Worm (Caenorhabditis elegans): Measurements from ENCODE around the gene col-159.

- TF ChIP-seq nhr-76 (tag; optimal IDR thresholded peaks at IDR 0.05) (no peak), lsy-2 (tag; optimal IDR thresholded peaks at IDR 0.05) (no peak), unc-62 (GFP tag; optimal IDR thresholded peaks at IDR 0.05) (no peak), unc-39 (tag; optimal IDR thresholded peaks at IDR 0.05) (no peak), lin-13 (tag; optimal IDR thresholded peaks at IDR 0.05) (no peak), mep-1 (tag; optimal IDR thresholded peaks at IDR 0.05) (no peak), pha-4 (tag; optimal IDR thresholded peaks at IDR 0.05) (no peak), elt-1 (tag; optimal IDR thresholded peaks at IDR 0.05; ENCODE audit: borderline replicate concordance, insufficient read depth) (no peak)
Measured at ce11 chrV:13170497-13170896, 31.5 kb downstream of the col-159 start.

Measured in whole organism, mixed stage, embryonic.